Fruit fly (Drosophila melanogaster): ENCODE measurements around the gene Mcr.

DNA sequence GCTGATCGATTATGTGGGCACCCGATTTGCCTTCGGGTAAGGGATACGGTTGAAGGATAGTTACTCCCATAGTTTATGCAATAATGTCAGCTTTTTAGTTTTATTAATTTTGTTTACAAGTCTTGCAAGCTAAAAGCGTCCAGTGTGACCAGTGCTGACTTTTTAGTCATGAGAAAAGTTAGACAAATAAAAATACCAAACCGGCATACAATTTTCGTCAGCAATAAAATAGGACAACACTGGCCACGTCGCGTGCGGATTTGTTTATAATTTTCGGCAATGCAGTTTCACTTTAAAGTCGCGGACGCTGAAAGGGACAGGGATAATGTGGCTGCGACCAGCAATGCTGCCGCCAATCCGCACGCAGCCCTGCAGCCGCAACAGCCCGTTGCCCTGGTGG lies 10.1 kb downstream of the Mcr start, which contains the start of the genes MED20 and Trf:
- TF ChIP-seq dati (GFP tag; IDR thresholded peaks at IDR 0.05) (no peak), CG1024 (GFP tag; IDR thresholded peaks at IDR 0.05) (no peak), Dip2 (GFP tag; IDR thresholded peaks at IDR 0.05) (no peak), CG4820 (GFP tag; optimal IDR thresholded peaks at IDR 0.05) (no peak), CG5180 (GFP tag; optimal IDR thresholded peaks at IDR 0.05) (no peak), fru (optimal IDR thresholded peaks at IDR 0.05) (no peak), CG11696 (GFP tag; IDR thresholded peaks at IDR 0.05) (no peak), NC2β (GFP tag; optimal IDR thresholded peaks at IDR 0.05) (no peak)
